Fruit fly (Drosophila melanogaster): Measurements from ENCODE around the gene Rsf1.

dm6 chr2L:10250441-10250847 is 12.9 kb downstream of the Rsf1 start, which contains the start of the genes bsk and CG31717:
- TF ChIP-seq Pif1A (GFP tag; optimal IDR thresholded peaks at IDR 0.05): no peak
- TF ChIP-seq Pif1B (GFP tag; optimal IDR thresholded peaks at IDR 0.05): no peak
- TF ChIP-seq CG34367 (tag; optimal IDR thresholded peaks at IDR 0.05): no peak
- no peak for TF ChIP-seq CG9948 (tag; optimal IDR thresholded peaks at IDR 0.05)
- no peak for TF ChIP-seq rn (GFP tag; IDR thresholded peaks at IDR 0.05)
- TF ChIP-seq Ets98B (GFP tag; IDR thresholded peaks at IDR 0.05): no peak
- TF ChIP-seq CG10348 (GFP tag; IDR thresholded peaks at IDR 0.05): no peak
- TF ChIP-seq Snoo (tag; optimal IDR thresholded peaks at IDR 0.05): no peak

Measured in whole organism, pupa.